Worm (Caenorhabditis elegans) whole organism, L2 larva: ENCODE measurements around the gene H39E23.3.
A peak's percentile ranks its signal among the peaks of the same experiment; 100 is the strongest.

Experiments used
- aly-2 ChIP-seq: fragments of 150-350 bp; optimal IDR thresholded peaks from 2 replicates; lab custom pipeline; 2014; ENCODE audit warnings: missing biosample characterization, missing genetic modification characterization
- ceh-16 ChIP-seq: fragments of 150-350 bp; optimal IDR thresholded peaks from 2 replicates; lab custom pipeline; 2014; ENCODE audit warnings: missing biosample characterization, missing genetic modification characterization
- lin-11 ChIP-seq: fragments of 150-350 bp; sonication (generic microtip); optimal IDR thresholded peaks from 2 replicates; lab custom pipeline; 2014; ENCODE audit warnings: missing biosample characterization, missing genetic modification characterization, inconsistent platforms, mixed read lengths
- lin-39 ChIP-seq: fragments of 150-350 bp; optimal IDR thresholded peaks from 2 replicates; lab custom pipeline; 2014; ENCODE audit warnings: missing biosample characterization, missing genetic modification reagents, missing genetic modification characterization
- nhr-12 ChIP-seq: fragments of 150-350 bp; optimal IDR thresholded peaks from 2 replicates; lab custom pipeline; 2014; ENCODE audit warnings: missing biosample characterization, missing genetic modification characterization
- snpc-4 ChIP-seq: fragments of 150-350 bp; optimal IDR thresholded peaks from 2 replicates; lab custom pipeline; 2014; ENCODE audit warnings: missing biosample characterization, missing genetic modification characterization
- unc-39 ChIP-seq: fragments of 150-350 bp; optimal IDR thresholded peaks from 2 replicates; lab custom pipeline; 2014; ENCODE audit warnings: missing biosample characterization, missing genetic modification characterization
- unc-55 ChIP-seq: fragments of 150-350 bp; sonication (generic microtip); optimal IDR thresholded peaks from 3 replicates; lab custom pipeline; 2014; ENCODE audit warnings: missing biosample characterization, missing genetic modification reagents, missing genetic modification characterization
- unc-62 ChIP-seq: fragments of 150-350 bp; optimal IDR thresholded peaks from 2 replicates; lab custom pipeline; 2014; ENCODE audit warnings: missing biosample characterization, missing genetic modification reagents, missing genetic modification characterization

- TF ChIP-seq snpc-4 (tag; lab: Kevin White, UChicago) (no peak), lin-11 (tag; lab: Kevin White, UChicago) (no peak), ceh-16 (tag; lab: Kevin White, UChicago) (no peak), unc-55 (GFP tag; lab: Kevin White, UChicago) (peak; percentile 8), nhr-12 (tag; lab: Kevin White, UChicago) (no peak), aly-2 (no peak), lin-39 (tag; lab: Kevin White, UChicago) (no peak), unc-62 (GFP tag; lab: Kevin White, UChicago) (no peak), unc-39 (tag; lab: Kevin White, UChicago) (no peak)
Measured at ce11 chrV:14153615-14154014, 46.0 kb downstream of the H39E23.3 start.
